Fruit fly (Drosophila melanogaster): ENCODE data around the gene Irp-1B.

DNA sequence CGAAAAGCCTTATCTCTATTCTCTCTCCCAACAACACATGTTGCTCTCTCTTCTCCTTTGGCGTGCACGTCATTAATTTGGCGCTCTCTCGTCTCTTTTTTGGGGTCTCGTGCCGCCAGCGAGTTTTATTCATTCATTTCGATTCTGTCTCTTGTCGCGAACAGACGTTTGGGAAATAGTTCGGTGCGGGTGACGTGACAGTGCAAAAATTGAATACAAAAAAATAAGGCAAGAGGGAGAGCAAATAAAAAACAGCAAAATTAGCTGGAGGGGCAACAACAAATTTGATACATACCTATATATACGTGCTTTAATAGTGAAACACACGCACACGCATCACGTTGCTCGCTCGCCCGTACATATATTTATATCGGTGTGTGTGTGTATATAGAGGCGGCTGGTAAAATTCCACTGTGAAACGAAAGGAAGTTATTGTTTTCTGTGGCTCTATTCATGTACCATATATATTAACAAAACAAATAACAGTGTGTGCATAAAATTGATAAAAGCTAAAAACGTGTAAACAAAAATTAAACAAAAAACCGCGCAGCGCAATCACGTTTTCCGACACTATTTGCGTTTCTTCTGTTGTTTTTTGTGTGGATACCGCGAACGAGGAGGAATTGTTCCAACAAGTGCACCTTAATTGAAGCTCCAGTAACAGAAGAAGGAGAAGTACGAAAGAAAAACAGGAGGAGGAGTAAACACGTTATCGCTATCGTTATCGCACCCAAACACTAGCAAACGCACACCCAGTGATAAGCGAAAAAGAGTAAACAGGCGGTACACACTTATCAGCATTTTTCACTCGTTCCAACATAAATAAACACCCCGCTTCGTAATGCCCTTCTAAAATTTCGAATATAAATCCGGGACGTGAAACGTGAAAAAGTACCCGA is 24.3 kb downstream of the Irp-1B start, which contains the start of gene cwo:
- TF ChIP-seq psq (optimal IDR thresholded peaks at IDR 0.05) = no peak
- no peak for TF ChIP-seq ttk (optimal IDR thresholded peaks at IDR 0.05)

Measured in Kc167 (cell line).